Fruit fly (Drosophila melanogaster) whole organism: ENCODE data around the gene CG42556.

Source experiments
- EcR ChIP-seq, 2 experiments: fragments of >200 bp; optimal IDR thresholded peaks; 2 replicates each; lab custom pipeline; 2017; ENCODE audit warnings: missing biosample characterization in 2 of 2, missing genetic modification characterization in 2 of 2, missing genetic modification reagents in 2 of 2
- usp ChIP-seq: fragments of >200 bp; optimal IDR thresholded peaks from 2 replicates; lab custom pipeline; 2017; ENCODE audit warnings: missing biosample characterization, missing genetic modification characterization, mixed read lengths

DNA sequence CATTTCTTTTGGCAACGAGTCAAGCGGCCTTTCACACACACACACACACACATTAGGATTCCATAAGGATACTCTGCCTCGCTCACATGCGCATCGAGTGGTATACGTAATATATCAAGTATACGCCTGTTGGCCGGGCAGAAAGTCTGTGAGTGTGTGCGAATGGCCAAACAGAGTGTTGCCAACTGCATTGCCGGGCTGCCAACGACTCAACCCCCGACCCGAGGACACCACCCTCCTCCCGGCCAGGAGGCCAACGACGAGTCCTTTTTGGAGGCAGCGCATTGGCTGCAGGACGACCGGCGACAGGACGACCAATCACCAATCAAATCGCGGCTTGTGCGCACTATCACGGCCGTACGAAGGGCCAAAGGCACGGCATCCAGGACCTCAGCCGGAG is 12.0 kb upstream of the CG42556 start:
- TF ChIP-seq EcR (GFP tag; optimal IDR thresholded peaks at IDR 0.05; lab: Kevin White, UChicago) (no peak), usp (GFP tag; lab: Kevin White, UChicago) (no peak)
